Worm (Caenorhabditis elegans): ENCODE measurements around the gene W02G9.4.
A peak's percentile ranks its signal among the peaks of the same experiment; 100 is the strongest.

Gene W02G9.4

ce11 chrV:2639035-2639434 lies 27.7 kb upstream of the W02G9.4 start, which contains the start of gene W02H5.2:
Gene W02H5.2 (plus strand): TSS chrV:2639335.
- TF ChIP-seq nhr-2 (tag; optimal IDR thresholded peaks at IDR 0.05) (no peak), mep-1 (tag; optimal IDR thresholded peaks at IDR 0.05) (no peak), ces-1 (GFP tag; optimal IDR thresholded peaks at IDR 0.05) (no peak), nhr-76 (tag; optimal IDR thresholded peaks at IDR 0.05) (no peak), lin-13 (tag; optimal IDR thresholded peaks at IDR 0.05) (no peak), sptf-1 (tag; optimal IDR thresholded peaks at IDR 0.05) (no peak)

- no peak for TF ChIP-seq snpc-4 (tag; optimal IDR thresholded peaks at IDR 0.05)
- TF ChIP-seq nhr-12 (tag; optimal IDR thresholded peaks at IDR 0.05): no peak
- TF ChIP-seq flh-1 (GFP tag; optimal IDR thresholded peaks at IDR 0.05): no peak
- no peak for TF ChIP-seq ham-2 (GFP tag; optimal IDR thresholded peaks at IDR 0.05)
- no peak for TF ChIP-seq lin-13 (tag; optimal IDR thresholded peaks at IDR 0.05)
- no peak for TF ChIP-seq sem-2 (GFP tag; optimal IDR thresholded peaks at IDR 0.05)
- no peak for TF ChIP-seq lin-32 (GFP tag; optimal IDR thresholded peaks at IDR 0.05)
Observed at ce11 chrV:2639506-2639905, 27.2 kb upstream of the W02G9.4 start.

- TF ChIP-seq elt-3 (tag; optimal IDR thresholded peaks at IDR 0.05): no peak
- no peak for TF ChIP-seq elt-1 (tag; optimal IDR thresholded peaks at IDR 0.05; ENCODE audit: borderline replicate concordance, insufficient read depth)
- no peak for TF ChIP-seq nhr-2 (tag; optimal IDR thresholded peaks at IDR 0.05)
- no peak for TF ChIP-seq nhr-76 (tag; optimal IDR thresholded peaks at IDR 0.05)
- no peak for TF ChIP-seq unc-62 (GFP tag; optimal IDR thresholded peaks at IDR 0.05)
- TF ChIP-seq nhr-12 (tag; optimal IDR thresholded peaks at IDR 0.05): no peak
- TF ChIP-seq mab-5 (tag; optimal IDR thresholded peaks at IDR 0.05): no peak
Observed at ce11 chrV:2646067-2646466, 20.6 kb upstream of the W02G9.4 start.

- TF ChIP-seq M03D4.4 (tag; optimal IDR thresholded peaks at IDR 0.05): no peak
- no peak for TF ChIP-seq ceh-43 (GFP tag; optimal IDR thresholded peaks at IDR 0.05)
- TF ChIP-seq lsy-2 (tag; optimal IDR thresholded peaks at IDR 0.05): no peak
- no peak for TF ChIP-seq ces-1 (GFP tag; optimal IDR thresholded peaks at IDR 0.05)
- no peak for TF ChIP-seq ham-2 (GFP tag; optimal IDR thresholded peaks at IDR 0.05)
- TF ChIP-seq bed-3 (GFP tag; optimal IDR thresholded peaks at IDR 0.05): no peak
- no peak for TF ChIP-seq nhr-12 (tag; optimal IDR thresholded peaks at IDR 0.05)
- TF ChIP-seq blmp-1 (tag; optimal IDR thresholded peaks at IDR 0.05): no peak
- no peak for TF ChIP-seq mab-5 (tag; optimal IDR thresholded peaks at IDR 0.05)
- no peak for TF ChIP-seq nhr-76 (tag; optimal IDR thresholded peaks at IDR 0.05)
- TF ChIP-seq unc-120 (tag; optimal IDR thresholded peaks at IDR 0.05; ENCODE audit: poor library complexity, severe bottlenecking): no peak
- no peak for TF ChIP-seq unc-39 (tag; optimal IDR thresholded peaks at IDR 0.05)
- no peak for TF ChIP-seq elt-3 (tag; optimal IDR thresholded peaks at IDR 0.05)
- no peak for TF ChIP-seq nhr-28 (tag; optimal IDR thresholded peaks at IDR 0.05)
- no peak for TF ChIP-seq nhr-2 (tag; optimal IDR thresholded peaks at IDR 0.05)
- TF ChIP-seq nhr-237 (tag; optimal IDR thresholded peaks at IDR 0.05): no peak
Observed at ce11 chrV:2647222-2647796, 19.4 kb upstream of the W02G9.4 start.

ce11 chrV:2650980-2651379 lies 15.7 kb upstream of the W02G9.4 start:
- TF ChIP-seq zip-8 (tag; optimal IDR thresholded peaks at IDR 0.05) (peak; percentile 17), pha-4 (tag; optimal IDR thresholded peaks at IDR 0.05) (no peak), nhr-28 (tag; optimal IDR thresholded peaks at IDR 0.05) (no peak), nhr-12 (tag; optimal IDR thresholded peaks at IDR 0.05) (no peak)

ce11 chrV:2652557-2653133 lies 14.1 kb upstream of the W02G9.4 start, which contains the start of the genes W02H5.8 and angl-1:
Gene W02H5.8 (minus strand): TSS chrV:2652657.
Gene angl-1 (plus strand): TSS chrV:2653083.
- TF ChIP-seq zip-8 (tag; optimal IDR thresholded peaks at IDR 0.05): no peak

- TF ChIP-seq bed-3 (GFP tag; optimal IDR thresholded peaks at IDR 0.05): no peak
- no peak for TF ChIP-seq sptf-1 (tag; optimal IDR thresholded peaks at IDR 0.05)
- TF ChIP-seq ceh-39 (tag; optimal IDR thresholded peaks at IDR 0.05): no peak
- no peak for TF ChIP-seq nhr-28 (tag; optimal IDR thresholded peaks at IDR 0.05)
- no peak for TF ChIP-seq cnd-1 (tag; optimal IDR thresholded peaks at IDR 0.05)
- TF ChIP-seq nhr-2 (tag; optimal IDR thresholded peaks at IDR 0.05): no peak
- no peak for TF ChIP-seq unc-39 (tag; optimal IDR thresholded peaks at IDR 0.05)
- TF ChIP-seq nhr-12 (tag; optimal IDR thresholded peaks at IDR 0.05): no peak
- no peak for TF ChIP-seq lin-32 (GFP tag; optimal IDR thresholded peaks at IDR 0.05)
- no peak for TF ChIP-seq elt-3 (tag; optimal IDR thresholded peaks at IDR 0.05)
- TF ChIP-seq ham-2 (GFP tag; optimal IDR thresholded peaks at IDR 0.05): no peak
- TF ChIP-seq nhr-237 (tag; optimal IDR thresholded peaks at IDR 0.05): no peak
- no peak for TF ChIP-seq mab-5 (tag; optimal IDR thresholded peaks at IDR 0.05)
Observed at ce11 chrV:2656159-2656558, 10.5 kb upstream of the W02G9.4 start.

Data from whole organism, mixed stage, embryonic.